Fruit fly (Drosophila melanogaster) Kc167 (cell line): ENCODE data around the gene CG13313.

Experiments used
- Myc ChIP-seq: fragments of >200 bp; optimal IDR thresholded peaks from 2 replicates; lab custom pipeline; 2017; ENCODE audit warnings: missing external identifiers
- Sin3A ChIP-seq: fragments of >200 bp; optimal IDR thresholded peaks from 2 replicates; lab custom pipeline; 2018; ENCODE audit warnings: missing external identifiers
- h ChIP-seq: fragments of >200 bp; optimal IDR thresholded peaks from 3 replicates; lab custom pipeline; 2018; ENCODE audit warnings: missing external identifiers
- insv ChIP-seq: fragments of >200 bp; optimal IDR thresholded peaks from 3 replicates; lab custom pipeline; 2018; ENCODE audit warnings: missing external identifiers
- psq ChIP-seq: fragments of >200 bp; optimal IDR thresholded peaks from 2 replicates; lab custom pipeline; 2017; ENCODE audit warnings: missing external identifiers
- ttk ChIP-seq: sonication (Bioruptor generic); optimal IDR thresholded peaks from 2 replicates; lab custom pipeline; 2017; ENCODE audit warnings: missing external identifiers

- TF ChIP-seq Sin3A, result no peak
- TF ChIP-seq ttk (lab: Kevin White, UChicago), result no peak
- no peak for TF ChIP-seq insv (lab: Kevin White, UChicago)
- no peak for TF ChIP-seq psq (lab: Kevin White, UChicago)
- no peak for TF ChIP-seq Myc (lab: Kevin White, UChicago)
- no peak for TF ChIP-seq h (lab: Kevin White, UChicago)
These were observed 23.4 kb downstream of the CG13313 start for dm6 chr3L:8982044-8982443.
